Worm (Caenorhabditis elegans) whole organism, L1 larva: ENCODE data around the gene C50E3.15.

ENCODE experiments used
- C16A3.4 ChIP-seq: fragments of 150-350 bp; optimal IDR thresholded peaks from 2 replicates; lab custom pipeline; 2014; ENCODE audit warnings: missing biosample characterization, missing genetic modification characterization
- F16B12.6 ChIP-seq: fragments of 150-350 bp; optimal IDR thresholded peaks from 2 replicates; lab custom pipeline; 2014; ENCODE audit warnings: missing biosample characterization, missing genetic modification characterization
- ama-1 ChIP-seq: fragments of 150-350 bp; optimal IDR thresholded peaks from 2 replicates; lab custom pipeline; 2014
- blmp-1 ChIP-seq: fragments of 150-350 bp; optimal IDR thresholded peaks from 2 replicates; lab custom pipeline; 2014; ENCODE audit warnings: missing biosample characterization, missing genetic modification characterization
- ceh-8 ChIP-seq: fragments of 200-800 bp; sonication (Bioruptor generic); optimal IDR thresholded peaks from 2 replicates; lab custom pipeline; 2018; ENCODE audit warnings: mild to moderate bottlenecking, missing genetic modification characterization, moderate library complexity, missing compliant biosample characterization
- ceh-82 ChIP-seq, 3 experiments: fragments of 150-350 bp in 1 of 3; sonication (generic microtip) in 2 of 3; optimal IDR thresholded peaks; 2 replicates each; lab custom pipeline; 2014 to 2017; ENCODE audit warnings: missing biosample characterization in 3 of 3, missing genetic modification characterization in 3 of 3
- ceh-88 ChIP-seq: fragments of 200-800 bp; sonication (Bioruptor generic); IDR thresholded peaks from 2 replicates; pipeline ENCODE4 v1.3.6; 2022; ENCODE audit warnings: missing genetic modification characterization, missing compliant biosample characterization
- ces-1 ChIP-seq: fragments of 150-350 bp; optimal IDR thresholded peaks from 2 replicates; lab custom pipeline; 2014; ENCODE audit warnings: missing biosample characterization, missing genetic modification reagents, missing genetic modification characterization
- dpl-1 ChIP-seq, 3 experiments: fragments of 150-350 bp in 2 of 3; sonication (generic microtip) in 1 of 3; optimal IDR thresholded peaks; 2 replicates each; lab custom pipeline; 2014 to 2017; ENCODE audit warnings: missing biosample characterization in 3 of 3, missing genetic modification characterization in 3 of 3, missing genetic modification reagents in 3 of 3
- dsc-1 ChIP-seq: sonication (generic microtip); optimal IDR thresholded peaks from 2 replicates; lab custom pipeline; 2016; ENCODE audit warnings: mild to moderate bottlenecking, missing genetic modification characterization, missing compliant biosample characterization
- efl-1 ChIP-seq, 4 experiments: fragments of 150-350 bp; optimal IDR thresholded peaks in 3 of 4; peaks in 1 of 4; 1 replicate in 1 of 4; 2 replicates in 3 of 4; lab custom pipeline; 2014; ENCODE audit warnings: missing biosample characterization in 2 of 4, missing genetic modification characterization in 2 of 4, missing genetic modification reagents in 2 of 4
- efl-3 ChIP-seq: fragments of 200-800 bp; sonication (Bioruptor generic); optimal IDR thresholded peaks from 2 replicates; lab custom pipeline; 2018; ENCODE audit warnings: mild to moderate bottlenecking, missing genetic modification characterization, missing compliant biosample characterization
- elt-3 ChIP-seq, 6 experiments: fragments of 150-350 bp in 1 of 6; sonication (generic microtip); optimal IDR thresholded peaks; 2 replicates each; lab custom pipeline; 2017 to 2018; ENCODE audit warnings: missing biosample characterization in 6 of 6, missing genetic modification characterization in 6 of 6, inconsistent platforms in 1 of 6
- fkh-10 ChIP-seq: sonication (generic microtip); optimal IDR thresholded peaks from 2 replicates; lab custom pipeline; 2017; ENCODE audit warnings: missing biosample characterization, missing genetic modification reagents, missing genetic modification characterization
- fkh-8 ChIP-seq: sonication (generic microtip); optimal IDR thresholded peaks from 2 replicates; lab custom pipeline; 2016; ENCODE audit warnings: mild to moderate bottlenecking, missing genetic modification characterization, missing compliant biosample characterization
- fos-1 ChIP-seq: fragments of 150-350 bp; optimal IDR thresholded peaks from 2 replicates; lab custom pipeline; 2014; ENCODE audit warnings: missing biosample characterization, missing genetic modification characterization
- grh-1 ChIP-seq: fragments of 200-800 bp; sonication (Bioruptor generic); IDR thresholded peaks from 2 replicates; pipeline ENCODE4 v1.3.6; 2022; ENCODE audit warnings: missing genetic modification reagents, missing genetic modification characterization, missing compliant biosample characterization
- irx-1 ChIP-seq: sonication (generic microtip); optimal IDR thresholded peaks from 2 replicates; lab custom pipeline; 2016; ENCODE audit warnings: missing genetic modification characterization, missing compliant biosample characterization
- jun-1 ChIP-seq: fragments of 150-350 bp; optimal IDR thresholded peaks from 2 replicates; lab custom pipeline; 2014; ENCODE audit warnings: missing biosample characterization, missing genetic modification reagents, missing genetic modification characterization
- lin-13 ChIP-seq: fragments of 150-350 bp; optimal IDR thresholded peaks from 2 replicates; lab custom pipeline; 2014; ENCODE audit warnings: missing biosample characterization, missing genetic modification reagents, missing genetic modification characterization
- lin-14 ChIP-seq: fragments of 200-800 bp; sonication (Bioruptor generic); optimal IDR thresholded peaks from 2 replicates; lab custom pipeline; 2018; ENCODE audit warnings: mild to moderate bottlenecking, missing genetic modification characterization, moderate library complexity, missing compliant biosample characterization
- lin-15B ChIP-seq: fragments of 150-350 bp; sonication (generic microtip); optimal IDR thresholded peaks from 3 replicates; lab custom pipeline; 2014; ENCODE audit warnings: missing biosample characterization, missing genetic modification characterization
- lin-35 ChIP-seq, 2 experiments: fragments of 150-350 bp; optimal IDR thresholded peaks; 2 replicates each; lab custom pipeline; 2014; ENCODE audit warnings: missing biosample characterization in 2 of 2, missing genetic modification characterization in 2 of 2, missing genetic modification reagents in 2 of 2
- lin-39 ChIP-seq: fragments of 150-350 bp; optimal IDR thresholded peaks from 2 replicates; lab custom pipeline; 2014; ENCODE audit warnings: missing biosample characterization, missing genetic modification reagents, missing genetic modification characterization
- lir-3 ChIP-seq: sonication (generic microtip); optimal IDR thresholded peaks from 2 replicates; lab custom pipeline; 2016; ENCODE audit warnings: mild to moderate bottlenecking, missing genetic modification characterization, moderate library complexity, missing compliant biosample characterization; ENCODE audit not compliant: poor library complexity
- lsy-2 ChIP-seq, 2 experiments: fragments of 150-350 bp; optimal IDR thresholded peaks; 2 replicates each; lab custom pipeline; 2014; ENCODE audit warnings: missing biosample characterization in 2 of 2, missing genetic modification characterization in 2 of 2
- mep-1 ChIP-seq: fragments of 150-350 bp; optimal IDR thresholded peaks from 2 replicates; lab custom pipeline; 2014; ENCODE audit warnings: missing biosample characterization, missing genetic modification characterization
- nhr-12 ChIP-seq: sonication (generic microtip); optimal IDR thresholded peaks from 2 replicates; lab custom pipeline; 2017; ENCODE audit warnings: missing biosample characterization, missing genetic modification characterization
- nhr-19 ChIP-seq: fragments of 200-800 bp; sonication (Bioruptor generic); conservative IDR thresholded peaks from 2 replicates; pipeline ENCODE4 v1.3.6; 2022; ENCODE audit warnings: missing genetic modification characterization, missing compliant biosample characterization
- nhr-20 ChIP-seq: sonication (generic microtip); optimal IDR thresholded peaks from 2 replicates; lab custom pipeline; 2016; ENCODE audit warnings: mild to moderate bottlenecking, missing genetic modification characterization, missing compliant biosample characterization
- nhr-237 ChIP-seq: fragments of 150-350 bp; optimal IDR thresholded peaks from 2 replicates; lab custom pipeline; 2014; ENCODE audit warnings: missing biosample characterization, missing genetic modification characterization
- nhr-47 ChIP-seq: sonication (generic microtip); optimal IDR thresholded peaks from 2 replicates; lab custom pipeline; 2016; ENCODE audit warnings: mild to moderate bottlenecking, missing genetic modification characterization, moderate library complexity, missing compliant biosample characterization
- nhr-71 ChIP-seq: sonication (generic microtip); optimal IDR thresholded peaks from 2 replicates; lab custom pipeline; 2016; ENCODE audit warnings: mild to moderate bottlenecking, missing genetic modification characterization, moderate library complexity, missing compliant biosample characterization
- nhr-76 ChIP-seq: sonication (generic microtip); optimal IDR thresholded peaks from 2 replicates; lab custom pipeline; 2017; ENCODE audit warnings: missing biosample characterization, missing genetic modification characterization
- nhr-77 ChIP-seq: fragments of 150-350 bp; optimal IDR thresholded peaks from 2 replicates; lab custom pipeline; 2014; ENCODE audit warnings: missing biosample characterization, missing genetic modification characterization
- nhr-84 ChIP-seq: sonication (generic microtip); optimal IDR thresholded peaks from 2 replicates; lab custom pipeline; 2017; ENCODE audit warnings: missing biosample characterization, missing genetic modification characterization
- nhr-85 ChIP-seq: sonication (generic microtip); peaks from one replicate; lab custom pipeline; 2016; ENCODE audit warnings: missing genetic modification characterization, inconsistent platforms, missing compliant biosample characterization
- nhr-90 ChIP-seq: sonication (generic microtip); optimal IDR thresholded peaks from 2 replicates; lab custom pipeline; 2016; ENCODE audit warnings: mild to moderate bottlenecking, missing genetic modification characterization, missing compliant biosample characterization; ENCODE audit not compliant: poor library complexity
- pag-3 ChIP-seq: sonication (generic microtip); optimal IDR thresholded peaks from 2 replicates; lab custom pipeline; 2017; ENCODE audit warnings: missing genetic modification characterization, mild to moderate bottlenecking, missing compliant biosample characterization, antibody characterized with exemption, borderline replicate concordance; ENCODE audit not compliant: insufficient read depth
- rnt-1 ChIP-seq: sonication (generic microtip); optimal IDR thresholded peaks from 2 replicates; lab custom pipeline; 2016; ENCODE audit warnings: mild to moderate bottlenecking, missing genetic modification characterization, moderate library complexity, missing compliant biosample characterization
- skn-1 ChIP-seq: fragments of 150-350 bp; optimal IDR thresholded peaks from 2 replicates; lab custom pipeline; 2014; ENCODE audit warnings: missing biosample characterization, missing genetic modification characterization
- snpc-4 ChIP-seq: fragments of 150-350 bp; optimal IDR thresholded peaks from 2 replicates; lab custom pipeline; 2014; ENCODE audit warnings: missing biosample characterization, missing genetic modification characterization
- snu-23 ChIP-seq: sonication (generic microtip); optimal IDR thresholded peaks from 2 replicates; lab custom pipeline; 2016; ENCODE audit warnings: missing genetic modification characterization, missing compliant biosample characterization
- swsn-7 ChIP-seq: sonication (generic microtip); optimal IDR thresholded peaks from 2 replicates; lab custom pipeline; 2016; ENCODE audit warnings: missing genetic modification characterization, missing compliant biosample characterization
- tbx-2 ChIP-seq: sonication (generic microtip); optimal IDR thresholded peaks from 2 replicates; lab custom pipeline; 2016; ENCODE audit warnings: missing genetic modification characterization, missing compliant biosample characterization
- unc-86 ChIP-seq: sonication (generic microtip); optimal IDR thresholded peaks from 2 replicates; lab custom pipeline; 2016; ENCODE audit warnings: missing genetic modification characterization, missing compliant biosample characterization
- xbp-1 ChIP-seq: sonication (generic microtip); optimal IDR thresholded peaks from 2 replicates; lab custom pipeline; 2016; ENCODE audit warnings: missing genetic modification characterization, missing compliant biosample characterization
- zip-4 ChIP-seq: fragments of 200-800 bp; sonication (Bioruptor generic); optimal IDR thresholded peaks from 2 replicates; lab custom pipeline; 2018; ENCODE audit warnings: mild to moderate bottlenecking, missing genetic modification characterization, moderate library complexity, missing compliant biosample characterization

The C50E3.15 gene

ce11 chrV:7575563-7575962 is 42.7 kb upstream of the C50E3.15 start, which contains the start of the genes snu-66 and ints-9 (continued):
- TF ChIP-seq efl-3 (no peak), ceh-88 (GFP tag; lab: Robert Waterston, UW) (no peak), unc-86 (tag; lab: Kevin White, UChicago) (peak; percentile 53), nhr-12 (no peak), ceh-8 (GFP tag; lab: Kevin White, UChicago) (peak; percentile 27), fkh-8 (peak; percentile 33), F16B12.6 (tag; lab: Kevin White, UChicago) (peak; percentile 36), lin-14 (GFP tag; lab: Kevin White, UChicago) (peak; percentile 66), rnt-1 (tag; lab: Kevin White, UChicago) (peak; percentile 79), ces-1 (GFP tag; lab: Kevin White, UChicago) (no peak), lin-39 (peak; percentile 48), irx-1 (peak; percentile 46), nhr-85 (tag; lab: Kevin White, UChicago) (peak; percentile 81), fkh-10 (GFP tag; lab: Kevin White, UChicago) (no peak), tbx-2 (tag; lab: Kevin White, UChicago) (peak; percentile 72), lsy-2 (tag; optimal IDR thresholded peaks at IDR 0.05; lab: Kevin White, UChicago) (peak; percentile 79 to 80), nhr-47 (tag; lab: Kevin White, UChicago) (peak; percentile 81), snu-23 (GFP tag; lab: Kevin White, UChicago) (peak; percentile 84), swsn-7 (tag; lab: Kevin White, UChicago) (peak; percentile 80), lir-3 (tag; lab: Kevin White, UChicago) (peak; percentile 18), grh-1 (GFP tag; lab: Robert Waterston, UW) (peak; percentile 64), nhr-20 (tag; lab: Kevin White, UChicago) (peak; percentile 77), lin-13 (GFP tag; lab: Kevin White, UChicago) (peak; percentile 57)

ce11 chrV:7580378-7580777 is 37.8 kb upstream of the C50E3.15 start, which contains the start of gene ets-6:
Gene ets-6 (minus strand): TSS chrV:7580546.
- TF ChIP-seq rnt-1 (tag; lab: Kevin White, UChicago) (peak; percentile 54), zip-4 (no peak), ama-1 (lab: Kevin White, UChicago) (no peak), nhr-84 (tag; lab: Kevin White, UChicago) (no peak), jun-1 (tag; lab: Kevin White, UChicago) (peak; percentile 49), snpc-4 (tag; lab: Kevin White, UChicago) (peak; percentile 21), lir-3 (tag; lab: Kevin White, UChicago) (no peak), F16B12.6 (tag; lab: Kevin White, UChicago) (no peak), ceh-82 (tag; optimal IDR thresholded peaks at IDR 0.05; lab: Kevin White, UChicago) (peak in 2 of 3 experiments; percentile 26 to 27), nhr-76 (no peak), nhr-85 (tag; lab: Kevin White, UChicago) (peak; percentile 82), skn-1 (tag; lab: Kevin White, UChicago) (peak; percentile 25), nhr-237 (tag; lab: Kevin White, UChicago) (no peak), tbx-2 (tag; lab: Kevin White, UChicago) (peak; percentile 54), lsy-2 (tag; optimal IDR thresholded peaks at IDR 0.05; lab: Kevin White, UChicago) (peak; percentile 66 to 77), snu-23 (GFP tag; lab: Kevin White, UChicago) (peak; percentile 74), C16A3.4 (tag; lab: Kevin White, UChicago) (peak; percentile 27), swsn-7 (tag; lab: Kevin White, UChicago) (peak; percentile 62), nhr-77 (peak; percentile 60), nhr-90 (tag; lab: Kevin White, UChicago) (peak; percentile 46), unc-86 (tag; lab: Kevin White, UChicago) (peak; percentile 43), nhr-71 (tag; lab: Kevin White, UChicago) (peak; percentile 76), irx-1 (no peak), nhr-20 (tag; lab: Kevin White, UChicago) (peak; percentile 65), nhr-47 (tag; lab: Kevin White, UChicago) (peak; percentile 70), fos-1 (tag; lab: Kevin White, UChicago) (peak; percentile 37), lin-13 (GFP tag; lab: Kevin White, UChicago) (no peak), lin-35 (GFP tag; optimal IDR thresholded peaks at IDR 0.05; lab: Kevin White, UChicago) (peak; percentile 58 to 79), dpl-1 (GFP tag; optimal IDR thresholded peaks at IDR 0.05; lab: Kevin White, UChicago) (peak; percentile 39 to 65 (median 58)), elt-3 (tag; optimal IDR thresholded peaks at IDR 0.05; lab: Kevin White, UChicago) (peak in 2 of 6 experiments; percentile 12 to 34), efl-1 (optimal IDR thresholded peaks at IDR 0.05; lab: Kevin White, UChicago) (peak; percentile 75 to 77), efl-1 (GFP tag; optimal IDR thresholded peaks at IDR 0.05 in 1 of 2; lab: Kevin White, UChicago) (peak; percentile 67 to 96), lin-15B (tag; lab: Kevin White, UChicago) (peak; percentile 2), pag-3 (tag; lab: Kevin White, UChicago) (no peak), mep-1 (tag; lab: Kevin White, UChicago) (peak; percentile 72), blmp-1 (tag; lab: Kevin White, UChicago) (peak; percentile 20), dsc-1 (tag; lab: Kevin White, UChicago) (peak; percentile 44), ces-1 (GFP tag; lab: Kevin White, UChicago) (no peak), xbp-1 (tag; lab: Kevin White, UChicago) (peak; percentile 55), nhr-19 (GFP tag; lab: Robert Waterston, UW) (peak; percentile 54), lin-39 (peak; percentile 25)
- TF ChIP-seq, all 84 proteins: peak for 29
